Worm (Caenorhabditis elegans) whole organism, L3 larva: ENCODE data around the gene C25G4.7.
"Not testable (repeated sequence)": the region's sequence is repeated elsewhere in the genome, so short reads cannot be mapped to it uniquely, and the experiment has no call there.

Experiments
- R02D3.7 ChIP-seq: fragments of 150-350 bp; optimal IDR thresholded peaks from 2 replicates; lab custom pipeline; 2014; ENCODE audit warnings: missing biosample characterization, missing genetic modification characterization
- ZK546.5 ChIP-seq: sonication (generic microtip); optimal IDR thresholded peaks from 2 replicates; lab custom pipeline; 2017; ENCODE audit warnings: missing biosample characterization, missing genetic modification characterization
- ama-1 ChIP-seq: fragments of 150-350 bp; optimal IDR thresholded peaks from 2 replicates; lab custom pipeline; 2018
- fkh-10 ChIP-seq: sonication (generic microtip); optimal IDR thresholded peaks from 2 replicates; lab custom pipeline; 2017; ENCODE audit warnings: missing biosample characterization, missing genetic modification reagents, missing genetic modification characterization
- hmg-11 ChIP-seq: sonication (generic microtip); optimal IDR thresholded peaks from 2 replicates; lab custom pipeline; 2016; ENCODE audit warnings: missing genetic modification characterization, missing compliant biosample characterization
- nhr-11 ChIP-seq: fragments of 150-350 bp; optimal IDR thresholded peaks from 2 replicates; lab custom pipeline; 2014; ENCODE audit warnings: missing biosample characterization, missing genetic modification characterization
- nhr-23 ChIP-seq: fragments of 150-350 bp; optimal IDR thresholded peaks from 2 replicates; lab custom pipeline; 2014; ENCODE audit warnings: missing biosample characterization, missing genetic modification reagents, missing genetic modification characterization
- nhr-76 ChIP-seq: fragments of 150-350 bp; sonication (generic microtip); optimal IDR thresholded peaks from 5 replicates; lab custom pipeline; 2014; ENCODE audit warnings: missing biosample characterization, missing genetic modification characterization
- pha-4 ChIP-seq: fragments of 150-350 bp; optimal IDR thresholded peaks from 2 replicates; lab custom pipeline; 2014; ENCODE audit warnings: missing biosample characterization, missing genetic modification reagents, missing genetic modification characterization
- tbx-2 ChIP-seq: sonication (generic microtip); optimal IDR thresholded peaks from 2 replicates; lab custom pipeline; 2016; ENCODE audit warnings: mild to moderate bottlenecking, missing genetic modification characterization, missing compliant biosample characterization

- TF ChIP-seq pha-4 (tag; lab: Kevin White, UChicago); nhr-23 (tag; lab: Kevin White, UChicago); nhr-76; ZK546.5 (tag; lab: Kevin White, UChicago); hmg-11 (tag; lab: Kevin White, UChicago); ama-1 (lab: Kevin White, UChicago); fkh-10 (GFP tag; lab: Kevin White, UChicago); tbx-2 (tag; lab: Kevin White, UChicago); R02D3.7 (tag; lab: Kevin White, UChicago); nhr-11 (tag; lab: Kevin White, UChicago): not testable (repeated sequence)
These were observed 22.0 kb downstream of the C25G4.7 start, which contains the start of gene igdb-1 for ce11 chrIV:12478711-12479110.
